Worm (Caenorhabditis elegans): ENCODE results near the gene nstp-3.

Gene nstp-3

DNA sequence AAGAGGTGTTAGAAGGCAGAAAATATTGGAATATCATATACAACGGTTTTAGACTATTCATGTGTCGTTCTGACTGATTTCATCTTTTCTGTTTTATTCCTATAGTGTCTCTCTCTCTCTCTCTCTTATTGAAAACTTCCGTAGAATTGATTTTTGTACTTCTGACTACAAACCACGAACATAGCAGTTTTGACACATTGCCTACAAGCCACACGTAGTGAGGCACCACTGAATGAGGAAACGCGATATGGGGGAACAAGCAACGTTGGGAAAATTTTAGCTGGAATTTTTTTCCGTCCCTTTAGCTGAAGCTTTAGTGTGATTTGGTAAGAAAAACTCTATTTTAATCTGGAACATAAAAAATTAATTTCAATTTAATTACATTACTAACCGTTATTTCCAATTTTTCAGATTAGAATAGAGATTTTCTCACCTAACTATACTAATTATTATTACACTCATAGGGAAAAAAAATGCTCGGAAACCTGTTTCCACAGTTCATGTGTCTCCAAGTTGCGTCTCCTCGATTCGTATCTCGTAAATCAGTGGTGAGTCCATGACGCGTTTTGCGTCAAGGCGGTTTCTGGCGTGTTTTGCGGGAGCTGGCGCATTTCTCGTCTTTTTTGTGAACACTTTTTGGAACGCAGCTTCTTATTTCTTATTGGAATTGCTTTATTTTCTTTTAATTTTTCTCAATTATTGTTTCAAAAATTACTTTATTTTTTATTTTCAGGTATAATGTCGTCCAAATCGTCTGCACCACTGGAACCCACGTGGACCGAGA is 7.3 kb downstream of the nstp-3 start, which contains the start of the genes nhr-142 and F44E7.9:
TSS of gene nhr-142 (minus strand) at position 57 of the 784 bp plus-strand sequence.
TSS of gene F44E7.9 (plus strand) at position 734 of the 784 bp plus-strand sequence.
- no peak for TF ChIP-seq fos-1 (tag; optimal IDR thresholded peaks at IDR 0.05)
- TF ChIP-seq duxl-1 (tag; optimal IDR thresholded peaks at IDR 0.05; ENCODE audit: poor library complexity): peak; percentile 37
- TF ChIP-seq lin-13 (GFP tag; optimal IDR thresholded peaks at IDR 0.05): peak; percentile 80
- TF ChIP-seq nhr-28 (tag; optimal IDR thresholded peaks at IDR 0.05): peak; percentile 100
- TF ChIP-seq lir-3 (tag; optimal IDR thresholded peaks at IDR 0.05): peak; percentile 2
- TF ChIP-seq nhr-237 (tag; optimal IDR thresholded peaks at IDR 0.05): no peak
- peak; percentile 58 for TF ChIP-seq tra-1 (GFP tag; IDR thresholded peaks at IDR 0.05)
- peak; percentile 82 for TF ChIP-seq hmg-1.1 (GFP tag; IDR thresholded peaks at IDR 0.05)
- TF ChIP-seq F10B5.3 (tag; optimal IDR thresholded peaks at IDR 0.05): no peak
- no peak for TF ChIP-seq cey-2 (tag; optimal IDR thresholded peaks at IDR 0.05; ENCODE audit: borderline replicate concordance, insufficient read depth)
- no peak for TF ChIP-seq R02D3.7 (tag; optimal IDR thresholded peaks at IDR 0.05)
- peak; percentile 83 for TF ChIP-seq spr-1 (tag; optimal IDR thresholded peaks at IDR 0.05)
- peak; percentile 83 for TF ChIP-seq dpl-1 (GFP tag; optimal IDR thresholded peaks at IDR 0.05)
- 0 out of 2 replicates have a peak, but pooled peaks have one; percentile 54 for TF ChIP-seq zfp-3 (GFP tag; conservative IDR thresholded peaks at IDR 0.05)
- no peak for TF ChIP-seq Y75B8A.6 (GFP tag; IDR thresholded peaks at IDR 0.05)
- no peak for TF ChIP-seq snpc-4 (tag; optimal IDR thresholded peaks at IDR 0.05)
- no peak for TF ChIP-seq aly-2 (tag; optimal IDR thresholded peaks at IDR 0.05)
- TF ChIP-seq ctbp-1 (GFP tag; IDR thresholded peaks at IDR 0.05): peak; percentile 67
- no peak for TF ChIP-seq gei-8 (GFP tag; optimal IDR thresholded peaks at IDR 0.05)
- no peak for TF ChIP-seq ceh-82 (tag; optimal IDR thresholded peaks at IDR 0.05)
- 0 out of 2 replicates have a peak, but pooled peaks have one; percentile 52 for TF ChIP-seq lin-29 (GFP tag; IDR thresholded peaks at IDR 0.05)
- TF ChIP-seq ZK546.5 (tag; optimal IDR thresholded peaks at IDR 0.05): no peak
- peak; percentile 21 for TF ChIP-seq jun-1 (tag; optimal IDR thresholded peaks at IDR 0.05)
- TF ChIP-seq egl-27 (tag; optimal IDR thresholded peaks at IDR 0.05): no peak
- peak; percentile 83 for TF ChIP-seq T20F7.1 (GFP tag; optimal IDR thresholded peaks at IDR 0.05)
- TF ChIP-seq Y48G9A.11 (GFP tag; IDR thresholded peaks at IDR 0.05): peak; percentile 47; the same call in 1 of the 2 replicates
- no peak for TF ChIP-seq nhr-25 (tag; optimal IDR thresholded peaks at IDR 0.05; ENCODE audit: borderline replicate concordance, insufficient read depth)
- TF ChIP-seq ama-1 (optimal IDR thresholded peaks at IDR 0.05): no peak
- TF ChIP-seq madf-9 (GFP tag; conservative IDR thresholded peaks at IDR 0.05): peak; percentile 66
- TF ChIP-seq lin-38 (GFP tag; IDR thresholded peaks at IDR 0.05): peak; percentile 87
- no peak for TF ChIP-seq zag-1 (tag; optimal IDR thresholded peaks at IDR 0.05)
- peak; percentile 66 for TF ChIP-seq snpc-1.2 (GFP tag; IDR thresholded peaks at IDR 0.05)
- peak; percentile 95 for TF ChIP-seq mep-1 (tag; optimal IDR thresholded peaks at IDR 0.05)
- TF ChIP-seq nhr-41 (GFP tag; IDR thresholded peaks at IDR 0.05): no peak
- no peak for TF ChIP-seq Y5F2A.4 (GFP tag; optimal IDR thresholded peaks at IDR 0.05)
- no peak for TF ChIP-seq F26F4.8 (GFP tag; conservative IDR thresholded peaks at IDR 0.05)
- TF ChIP-seq F44E2.7 (GFP tag; IDR thresholded peaks at IDR 0.05): no peak
- TF ChIP-seq lin-1 (GFP tag; IDR thresholded peaks at IDR 0.05): 0 out of 2 replicates have a peak, but pooled peaks have one; percentile 41
- TF ChIP-seq lsy-2 (tag; optimal IDR thresholded peaks at IDR 0.05): peak; percentile 33 to 89
- TF ChIP-seq hlh-11 (tag; optimal IDR thresholded peaks at IDR 0.05): peak; percentile 80
- TF ChIP-seq nhr-48 (tag; optimal IDR thresholded peaks at IDR 0.05): peak; percentile 71
- TF ChIP-seq dve-1 (tag; optimal IDR thresholded peaks at IDR 0.05; ENCODE audit: insufficient read depth): peak; percentile 82
- TF ChIP-seq nhr-11 (tag; optimal IDR thresholded peaks at IDR 0.05): peak; percentile 82
- no peak for TF ChIP-seq unc-62 (GFP tag; optimal IDR thresholded peaks at IDR 0.05 in 1 of 2)
- no peak for TF ChIP-seq unc-62 (tag; optimal IDR thresholded peaks at IDR 0.05)
- peak; percentile 16 for TF ChIP-seq pqm-1 (tag; optimal IDR thresholded peaks at IDR 0.05)
- peak; percentile 59 for TF ChIP-seq hlh-30 (tag; optimal IDR thresholded peaks at IDR 0.05; ENCODE audit: insufficient read depth)
- TF ChIP-seq set-16 (GFP tag; IDR thresholded peaks at IDR 0.05): no peak
- TF ChIP-seq skn-1 (tag; optimal IDR thresholded peaks at IDR 0.05): no peak
- peak; percentile 78 for TF ChIP-seq ceh-20 (GFP tag; IDR thresholded peaks at IDR 0.05)

All from whole organism, L4 larva.